Worm (Caenorhabditis elegans): Measurements from ENCODE around the gene C17B7.10.

DNA sequence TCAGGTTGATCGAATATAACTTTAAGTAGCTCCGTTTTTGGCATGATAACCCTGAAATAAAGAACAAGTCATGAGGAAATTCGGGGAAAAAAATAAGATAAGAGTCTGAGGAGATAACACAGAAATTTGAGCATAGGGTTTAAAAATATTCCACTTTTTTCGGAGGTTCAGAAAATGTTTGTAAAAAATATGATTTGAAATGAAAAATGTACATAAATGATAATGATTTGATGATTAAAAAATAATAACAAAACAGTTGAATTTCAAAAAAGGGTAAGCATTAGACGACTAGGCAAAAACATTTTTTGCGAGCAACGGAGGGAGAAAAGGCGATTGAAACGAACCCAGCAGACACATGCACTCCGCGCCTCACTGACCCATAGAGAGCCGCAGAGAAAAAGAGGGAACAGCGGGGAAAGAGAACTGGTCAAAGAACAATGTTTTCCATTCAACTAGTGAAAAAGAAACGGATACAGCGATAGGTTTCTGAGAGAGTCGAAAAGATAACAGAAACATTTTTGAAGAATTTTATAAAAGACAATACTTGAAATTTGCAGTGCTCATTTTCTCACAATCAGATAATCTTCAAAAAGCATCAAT is 29.6 kb downstream of the C17B7.10 start, which contains the start of gene arrd-18:
- TF ChIP-seq pqm-1 (tag; optimal IDR thresholded peaks at IDR 0.05) (no peak), elt-2 (tag; optimal IDR thresholded peaks at IDR 0.05) (no peak), sptf-1 (tag; optimal IDR thresholded peaks at IDR 0.05) (no peak)
